Worm (Caenorhabditis elegans): ENCODE results near the gene ssq-2.

DNA sequence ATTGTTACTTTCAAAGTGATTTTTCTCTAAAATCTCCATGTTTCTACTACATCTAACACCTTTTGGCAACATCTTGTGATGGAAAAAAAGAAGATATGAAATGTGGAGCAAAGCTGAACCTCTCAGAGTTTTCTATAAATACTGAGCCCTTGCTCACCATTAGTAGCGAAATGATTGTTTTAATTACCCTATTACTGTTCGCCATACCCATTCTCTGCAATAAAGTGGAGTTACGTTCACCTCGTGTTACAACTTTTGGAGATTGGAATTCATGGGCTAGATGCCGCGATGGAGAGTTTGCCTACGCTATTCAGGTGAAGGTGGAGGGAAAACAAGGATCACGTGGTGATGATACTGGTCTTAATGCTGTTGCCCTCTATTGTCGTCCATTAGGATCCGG lies 32.1 kb upstream of the ssq-2 start, which contains the start of gene txt-3:
- TF ChIP-seq zip-8 (tag; optimal IDR thresholded peaks at IDR 0.05) (no peak), lin-13 (tag; optimal IDR thresholded peaks at IDR 0.05) (no peak), sptf-1 (tag; optimal IDR thresholded peaks at IDR 0.05) (no peak), mep-1 (tag; optimal IDR thresholded peaks at IDR 0.05) (no peak), ceh-43 (GFP tag; optimal IDR thresholded peaks at IDR 0.05) (no peak), nhr-12 (tag; optimal IDR thresholded peaks at IDR 0.05) (no peak), unc-39 (tag; optimal IDR thresholded peaks at IDR 0.05) (no peak), unc-120 (tag; optimal IDR thresholded peaks at IDR 0.05; ENCODE audit: poor library complexity, severe bottlenecking) (no peak), unc-62 (GFP tag; optimal IDR thresholded peaks at IDR 0.05) (no peak), lsy-2 (tag; optimal IDR thresholded peaks at IDR 0.05) (no peak), snpc-4 (tag; optimal IDR thresholded peaks at IDR 0.05) (no peak), ztf-11 (tag; optimal IDR thresholded peaks at IDR 0.05) (no peak), elt-1 (tag; optimal IDR thresholded peaks at IDR 0.05; ENCODE audit: borderline replicate concordance, insufficient read depth) (no peak), sem-2 (GFP tag; optimal IDR thresholded peaks at IDR 0.05) (no peak)

Measured in whole organism, mixed stage, embryonic.